Worm (Caenorhabditis elegans) whole organism, early embryonic: Measurements from ENCODE around the gene F01G10.6.

Source experiments
- B0310.2 ChIP-seq: sonication (generic microtip); optimal IDR thresholded peaks from 2 replicates; lab custom pipeline; 2016; ENCODE audit warnings: mild to moderate bottlenecking, missing genetic modification characterization, missing compliant biosample characterization
- aly-1 ChIP-seq: sonication (generic microtip); optimal IDR thresholded peaks from 2 replicates; lab custom pipeline; 2016; ENCODE audit warnings: missing genetic modification characterization, missing compliant biosample characterization
- ama-1 ChIP-seq: fragments of 150-350 bp; optimal IDR thresholded peaks from 2 replicates; lab custom pipeline; 2014
- ceh-13 ChIP-seq: fragments of 200-800 bp; sonication (Bioruptor generic); optimal IDR thresholded peaks from 2 replicates; lab custom pipeline; 2018; ENCODE audit warnings: mild to moderate bottlenecking, missing genetic modification characterization, missing compliant biosample characterization
- flt-1 ChIP-seq: fragments of 200-800 bp; sonication (Bioruptor generic); IDR thresholded peaks from 2 replicates; pipeline ENCODE4 v1.3.6; 2022; ENCODE audit warnings: missing genetic modification characterization, missing compliant biosample characterization
- hmbx-1 ChIP-seq: sonication (generic microtip); optimal IDR thresholded peaks from 2 replicates; lab custom pipeline; 2016; ENCODE audit warnings: mild to moderate bottlenecking, missing genetic modification characterization, missing compliant biosample characterization
- hnd-1 ChIP-seq: sonication (generic microtip); optimal IDR thresholded peaks from 2 replicates; lab custom pipeline; 2016; ENCODE audit warnings: missing genetic modification characterization, missing compliant biosample characterization
- pes-1 ChIP-seq: fragments of 200-800 bp; sonication (Bioruptor generic); IDR thresholded peaks from 2 replicates; pipeline ENCODE4 v1.3.6; 2022; ENCODE audit warnings: missing genetic modification reagents, missing genetic modification characterization, missing compliant biosample characterization
- tra-4 ChIP-seq: sonication (generic microtip); optimal IDR thresholded peaks from 2 replicates; lab custom pipeline; 2017; ENCODE audit warnings: missing genetic modification characterization, missing compliant biosample characterization

ce11 chrIV:10251764-10252163 lies 24.3 kb upstream of the F01G10.6 start:
- TF ChIP-seq ceh-13 (GFP tag; lab: Kevin White, UChicago): no peak
- no peak for TF ChIP-seq pes-1 (GFP tag; lab: Robert Waterston, UW)
- TF ChIP-seq B0310.2: no peak
- no peak for TF ChIP-seq ama-1 (lab: Kevin White, UChicago)
- TF ChIP-seq aly-1 (tag; lab: Kevin White, UChicago): no peak
- TF ChIP-seq hmbx-1 (tag; lab: Kevin White, UChicago): no peak
- no peak for TF ChIP-seq tra-4 (tag; lab: Kevin White, UChicago)
- TF ChIP-seq hnd-1: no peak
- TF ChIP-seq flt-1 (GFP tag; lab: Robert Waterston, UW): no peak
